Worm (Caenorhabditis elegans) whole organism, L1 larva: ENCODE data around the gene npp-9.

Experiments used
- ama-1 ChIP-seq: fragments of 150-350 bp; optimal IDR thresholded peaks from 2 replicates; lab custom pipeline; 2014
- lsy-2 ChIP-seq, 2 experiments: fragments of 150-350 bp; optimal IDR thresholded peaks; 2 replicates each; lab custom pipeline; 2014; ENCODE audit warnings: missing biosample characterization in 2 of 2, missing genetic modification characterization in 2 of 2
- nhr-11 ChIP-seq: fragments of 150-350 bp; optimal IDR thresholded peaks from 2 replicates; lab custom pipeline; 2014; ENCODE audit warnings: missing biosample characterization, missing genetic modification characterization
- nhr-84 ChIP-seq: sonication (generic microtip); optimal IDR thresholded peaks from 2 replicates; lab custom pipeline; 2017; ENCODE audit warnings: missing biosample characterization, missing genetic modification characterization

ce11 chrIII:3430667-3431066, 26.4 kb upstream of the npp-9 start:
- TF ChIP-seq lsy-2 (tag; optimal IDR thresholded peaks at IDR 0.05; lab: Kevin White, UChicago) = no peak
- TF ChIP-seq nhr-11 (tag; lab: Kevin White, UChicago) = no peak
- no peak for TF ChIP-seq nhr-84
- no peak for TF ChIP-seq ama-1 (lab: Kevin White, UChicago)
